Fruit fly (Drosophila melanogaster) Kc167 (cell line): ENCODE results near the gene CG31816.

Experiments
- Myc ChIP-seq: fragments of >200 bp; optimal IDR thresholded peaks from 2 replicates; lab custom pipeline; 2017; ENCODE audit warnings: missing external identifiers
- psq ChIP-seq: fragments of >200 bp; optimal IDR thresholded peaks from 2 replicates; lab custom pipeline; 2017; ENCODE audit warnings: missing external identifiers

- TF ChIP-seq psq (lab: Kevin White, UChicago) (no peak), Myc (no peak)
These were observed 45.1 kb upstream of the CG31816 start for dm6 chr2L:16497196-16497595.
